Fruit fly (Drosophila melanogaster): ENCODE results near the gene mus312.

Gene mus312

dm6 chr3L:7344965-7345427, 16.1 kb downstream of the mus312 start, which contains the start of gene Cln7 (continued):
- TF ChIP-seq Bgb (GFP tag; IDR thresholded peaks at IDR 0.05; ENCODE audit: partially characterized antibody) (peak; percentile 38; the same call in 1 of the 2 replicates), Med (GFP tag) (peak; percentile 92), slbo (GFP tag; IDR thresholded peaks at IDR 0.05) (no peak), grau (tag; optimal IDR thresholded peaks at IDR 0.05) (peak; percentile 36), Rfx (GFP tag; IDR thresholded peaks at IDR 0.05) (peak; percentile 55), Nf-YC (tag; optimal IDR thresholded peaks at IDR 0.05) (peak; percentile 70), grn (GFP tag; optimal IDR thresholded peaks at IDR 0.05) (peak; percentile 80), pzg (GFP tag; optimal IDR thresholded peaks at IDR 0.05) (no peak), CG2712 (tag; optimal IDR thresholded peaks at IDR 0.05) (peak; percentile 56), CG15696 (tag; optimal IDR thresholded peaks at IDR 0.05) (no peak), trh (GFP tag; optimal IDR thresholded peaks at IDR 0.05) (no peak), CG10147 (GFP tag; optimal IDR thresholded peaks at IDR 0.05) (peak; percentile 42), gcm (GFP tag; optimal IDR thresholded peaks at IDR 0.05) (peak; percentile 43), gfzf (GFP tag; optimal IDR thresholded peaks at IDR 0.05) (peak; percentile 0), Jarid2 (GFP tag; optimal IDR thresholded peaks at IDR 0.05) (peak; percentile 92), twi (tag; optimal IDR thresholded peaks at IDR 0.05) (no peak), Bteb2 (GFP tag; optimal IDR thresholded peaks at IDR 0.05) (no peak), Awh (GFP tag; IDR thresholded peaks at IDR 0.05) (no peak), Dref (GFP tag; IDR thresholded peaks at IDR 0.05) (peak; percentile 19; the same call in 1 of the 2 replicates), CG42726 (GFP tag; IDR thresholded peaks at IDR 0.05; ENCODE audit: partially characterized antibody) (peak; percentile 38; the same call in 1 of the 2 replicates), NfI (GFP tag; optimal IDR thresholded peaks at IDR 0.05) (peak; percentile 11), CTCF (GFP tag; optimal IDR thresholded peaks at IDR 0.05) (peak; percentile 50), CG2120 (GFP tag; optimal IDR thresholded peaks at IDR 0.05) (peak; percentile 2), psq (GFP tag; optimal IDR thresholded peaks at IDR 0.05) (no peak), H15 (GFP tag; IDR thresholded peaks at IDR 0.05) (no peak), ase (GFP tag; IDR thresholded peaks at IDR 0.05) (no peak; the same call in 2 of the 3 replicates), CG30431 (GFP tag; optimal IDR thresholded peaks at IDR 0.05) (no peak), CG9437 (GFP tag; optimal IDR thresholded peaks at IDR 0.05) (no peak), tx (GFP tag; optimal IDR thresholded peaks at IDR 0.05) (no peak), CG14014 (GFP tag; IDR thresholded peaks at IDR 0.05) (peak; percentile 44; the same call in 1 of the 2 replicates), zen (tag; optimal IDR thresholded peaks at IDR 0.05) (peak; percentile 16), CG2129 (GFP tag; IDR thresholded peaks at IDR 0.05; ENCODE audit: partially characterized antibody) (no peak), CG8924 (tag; optimal IDR thresholded peaks at IDR 0.05) (peak; percentile 63), Antp (GFP tag; optimal IDR thresholded peaks at IDR 0.05) (no peak), onecut (GFP tag; IDR thresholded peaks at IDR 0.05) (peak; percentile 55), CHES-1-like (GFP tag; optimal IDR thresholded peaks at IDR 0.05) (peak; percentile 38), Sry-δ (GFP tag; optimal IDR thresholded peaks at IDR 0.05) (no peak), CG3407 (GFP tag; optimal IDR thresholded peaks at IDR 0.05) (no peak), sima (GFP tag; optimal IDR thresholded peaks at IDR 0.05) (no peak), Neu2 (GFP tag; optimal IDR thresholded peaks at IDR 0.05; ENCODE audit: borderline replicate concordance) (no peak), Sox100B (GFP tag; optimal IDR thresholded peaks at IDR 0.05) (no peak), kah (GFP tag; optimal IDR thresholded peaks at IDR 0.05) (peak; percentile 98), YL-1 (GFP tag; optimal IDR thresholded peaks at IDR 0.05) (peak; percentile 28), CG10979 (tag; optimal IDR thresholded peaks at IDR 0.05) (peak; percentile 53), CG12744 (GFP tag; optimal IDR thresholded peaks at IDR 0.05) (no peak), CG14965 (GFP tag; optimal IDR thresholded peaks at IDR 0.05; ENCODE audit: borderline replicate concordance) (no peak), caup (GFP tag; optimal IDR thresholded peaks at IDR 0.05; ENCODE audit: severe bottlenecking) (peak; percentile 48), CG17829 (tag; optimal IDR thresholded peaks at IDR 0.05) (peak; percentile 43), Hand (GFP tag; optimal IDR thresholded peaks at IDR 0.05) (peak; percentile 62), aop (GFP tag; IDR thresholded peaks at IDR 0.05) (0 out of 2 replicates have a peak, but pooled peaks have one; percentile 24), MESR4 (GFP tag; optimal IDR thresholded peaks at IDR 0.05) (peak; percentile 72)

Data from whole organism, embryonic.